Fruit fly (Drosophila melanogaster) whole organism, embryonic: ENCODE data around the gene Hsp70Ba.

Experiments used
- CG12659 ChIP-seq: fragments of 200-800 bp; sonication (Bioruptor generic); optimal IDR thresholded peaks from 3 replicates; lab custom pipeline; 2017; ENCODE audit warnings: mild to moderate bottlenecking, missing biosample characterization, missing genetic modification reagents, missing genetic modification characterization
- CG13123 ChIP-seq: fragments of 200-800 bp; sonication (Bioruptor generic); optimal IDR thresholded peaks from 2 replicates; lab custom pipeline; 2016; ENCODE audit warnings: missing biosample characterization, missing genetic modification characterization
- CG14710 ChIP-seq: fragments of 200-800 bp; sonication (Bioruptor generic); optimal IDR thresholded peaks from 3 replicates; lab custom pipeline; 2019; ENCODE audit warnings: missing biosample characterization, mild to moderate bottlenecking, missing genetic modification characterization, moderate library complexity
- CG15514 ChIP-seq: fragments of 200-800 bp; sonication (Bioruptor generic); optimal IDR thresholded peaks from 3 replicates; lab custom pipeline; 2017; ENCODE audit warnings: missing biosample characterization, missing genetic modification characterization, mild to moderate bottlenecking, moderate library complexity, missing genetic modification reagents
- CG16815 ChIP-seq: fragments of 200-800 bp; sonication (Bioruptor generic); optimal IDR thresholded peaks from 3 replicates; lab custom pipeline; 2017; ENCODE audit warnings: missing biosample characterization, mild to moderate bottlenecking, missing genetic modification characterization
- CG18011 ChIP-seq: fragments of 200-800 bp; sonication (Bioruptor generic); optimal IDR thresholded peaks from 2 replicates; lab custom pipeline; 2017; ENCODE audit warnings: missing biosample characterization, missing genetic modification characterization, mild to moderate bottlenecking, moderate library complexity, missing genotype
- CG18619 ChIP-seq: fragments of 200-800 bp; sonication (Bioruptor generic); optimal IDR thresholded peaks from 3 replicates; lab custom pipeline; 2017; ENCODE audit warnings: missing biosample characterization, mild to moderate bottlenecking, missing genetic modification characterization
- CG31441 ChIP-seq: fragments of 200-800 bp; sonication (Bioruptor generic); IDR thresholded peaks from 2 replicates; pipeline ENCODE4 v1.3.6; 2022; ENCODE audit warnings: missing biosample characterization, missing genetic modification characterization
- CG34376 ChIP-seq: fragments of 200-800 bp; sonication (Bioruptor generic); optimal IDR thresholded peaks from 2 replicates; lab custom pipeline; 2018; ENCODE audit warnings: missing biosample characterization, mild to moderate bottlenecking, missing genetic modification characterization
- CG3847 ChIP-seq: fragments of 200-800 bp; sonication (Bioruptor generic); IDR thresholded peaks from 2 replicates; pipeline ENCODE4 v1.3.6; 2022; ENCODE audit warnings: missing biosample characterization, missing genetic modification characterization
- CG4360 ChIP-seq: fragments of 200-800 bp; sonication (Bioruptor generic); IDR thresholded peaks from 2 replicates; pipeline ENCODE4 v1.3.6; 2022; ENCODE audit warnings: missing biosample characterization, missing genetic modification characterization
- CG4730 ChIP-seq: fragments of 200-800 bp; sonication (Bioruptor generic); IDR thresholded peaks from 2 replicates; pipeline ENCODE4 v1.3.6; 2022; ENCODE audit warnings: missing biosample characterization, missing genetic modification characterization
- CG4854 ChIP-seq: fragments of 200-800 bp; sonication (Bioruptor generic); optimal IDR thresholded peaks from 2 replicates; lab custom pipeline; 2016; ENCODE audit warnings: missing biosample characterization, missing genetic modification characterization, inconsistent platforms
- CG6272 ChIP-seq: fragments of 200-800 bp; sonication (Bioruptor generic); IDR thresholded peaks from 2 replicates; pipeline ENCODE4 v1.3.6; 2022; ENCODE audit warnings: missing biosample characterization, missing genetic modification characterization
- CG8765 ChIP-seq: fragments of 200-800 bp; sonication (Bioruptor generic); IDR thresholded peaks from 2 replicates; pipeline ENCODE4 v1.3.6; 2022; ENCODE audit warnings: missing biosample characterization, missing genetic modification characterization
- CG8944 ChIP-seq: fragments of 200-800 bp; sonication (Bioruptor generic); optimal IDR thresholded peaks from 3 replicates; lab custom pipeline; 2016; ENCODE audit warnings: missing biosample characterization, missing genetic modification characterization
- CG9727 ChIP-seq: fragments of 200-800 bp; sonication (Bioruptor generic); optimal IDR thresholded peaks from 3 replicates; lab custom pipeline; 2017; ENCODE audit warnings: missing biosample characterization, mild to moderate bottlenecking, missing genetic modification characterization
- CG9932 ChIP-seq: fragments of 200-800 bp; sonication (Bioruptor generic); IDR thresholded peaks from 2 replicates; pipeline ENCODE4 v1.3.6; 2022; ENCODE audit warnings: missing biosample characterization, missing genetic modification characterization
- Dp ChIP-seq: fragments of 200-800 bp; sonication (Bioruptor generic); optimal IDR thresholded peaks from 2 replicates; lab custom pipeline; 2018; ENCODE audit warnings: missing biosample characterization, mild to moderate bottlenecking, missing genetic modification characterization, moderate library complexity
- Drgx ChIP-seq: fragments of 200-800 bp; sonication (Bioruptor generic); IDR thresholded peaks from 2 replicates; pipeline ENCODE4 v1.3.6; 2022; ENCODE audit warnings: missing biosample characterization, missing genetic modification characterization
- ERR ChIP-seq: fragments of 200-800 bp; sonication (Bioruptor generic); optimal IDR thresholded peaks from 2 replicates; lab custom pipeline; 2016; ENCODE audit warnings: missing biosample characterization, missing genetic modification characterization
- Elba2 ChIP-seq: fragments of 200-800 bp; sonication (Bioruptor generic); optimal IDR thresholded peaks from 3 replicates; lab custom pipeline; 2016; ENCODE audit warnings: missing biosample characterization, missing genetic modification characterization
- Fer2 ChIP-seq: fragments of 200-800 bp; sonication (Bioruptor generic); optimal IDR thresholded peaks from 2 replicates; lab custom pipeline; 2018; ENCODE audit warnings: missing biosample characterization, mild to moderate bottlenecking, missing genetic modification characterization, moderate library complexity
- H15 ChIP-seq: fragments of 200-800 bp; sonication (Bioruptor generic); IDR thresholded peaks from 3 replicates; pipeline ENCODE4 v1.3.6; 2022; ENCODE audit warnings: missing biosample characterization, missing genetic modification characterization
- Hsf ChIP-seq: fragments of 200-800 bp; sonication (Bioruptor generic); optimal IDR thresholded peaks from 3 replicates; lab custom pipeline; 2016; ENCODE audit warnings: missing biosample characterization, missing genetic modification characterization
- Myb ChIP-seq: fragments of 200-800 bp; sonication (Bioruptor generic); optimal IDR thresholded peaks from 2 replicates; lab custom pipeline; 2016; ENCODE audit warnings: missing biosample characterization, missing genetic modification characterization
- Nf-YC ChIP-seq: fragments of 200-800 bp; optimal IDR thresholded peaks from 3 replicates; lab custom pipeline; 2019; ENCODE audit warnings: missing biosample characterization, mild to moderate bottlenecking, missing genetic modification characterization, moderate library complexity
- Poxn ChIP-seq: fragments of 200-800 bp; sonication (Bioruptor generic); IDR thresholded peaks from 2 replicates; pipeline ENCODE4 v1.3.6; 2022; ENCODE audit warnings: missing biosample characterization, missing genetic modification characterization
- al ChIP-seq: fragments of 200-800 bp; sonication (Bioruptor generic); IDR thresholded peaks from 2 replicates; pipeline ENCODE4 v1.3.6; 2022; ENCODE audit warnings: missing biosample characterization, missing genetic modification characterization
- ase ChIP-seq: fragments of 200-800 bp; sonication (Bioruptor generic); IDR thresholded peaks from 3 replicates; pipeline ENCODE4 v1.3.6; 2022; ENCODE audit warnings: missing biosample characterization, missing genetic modification characterization
- bigmax ChIP-seq: fragments of 200-800 bp; sonication (Bioruptor generic); optimal IDR thresholded peaks from 2 replicates; lab custom pipeline; 2018; ENCODE audit warnings: missing biosample characterization, mild to moderate bottlenecking, missing genetic modification characterization
- cwo ChIP-seq: fragments of 200-800 bp; sonication (Bioruptor generic); optimal IDR thresholded peaks from 3 replicates; lab custom pipeline; 2017; ENCODE audit warnings: missing biosample characterization, missing genetic modification characterization, mild to moderate bottlenecking, moderate library complexity, missing genetic modification reagents
- da ChIP-seq: fragments of 200-800 bp; sonication (Bioruptor generic); optimal IDR thresholded peaks from 2 replicates; lab custom pipeline; 2016; ENCODE audit warnings: missing biosample characterization, missing genetic modification characterization
- danr ChIP-seq: fragments of 200-800 bp; sonication (Bioruptor generic); IDR thresholded peaks from 2 replicates; pipeline ENCODE4 v1.3.6; 2022; ENCODE audit warnings: missing biosample characterization, missing genetic modification characterization
- dm ChIP-seq: fragments of 200-800 bp; sonication (Bioruptor generic); optimal IDR thresholded peaks from 3 replicates; lab custom pipeline; 2016; ENCODE audit warnings: missing biosample characterization, missing genetic modification characterization
- fd102C ChIP-seq: fragments of 200-800 bp; sonication (Bioruptor generic); optimal IDR thresholded peaks from 2 replicates; lab custom pipeline; 2018; ENCODE audit warnings: missing biosample characterization, mild to moderate bottlenecking, missing genetic modification characterization, moderate library complexity
- fru ChIP-seq: fragments of >200 bp; optimal IDR thresholded peaks from 2 replicates; lab custom pipeline; 2017
- fu2 ChIP-seq: fragments of 200-800 bp; sonication (Bioruptor generic); optimal IDR thresholded peaks from 2 replicates; lab custom pipeline; 2016; ENCODE audit warnings: missing biosample characterization, missing genetic modification characterization
- gt ChIP-seq: fragments of 200-800 bp; sonication (Bioruptor generic); IDR thresholded peaks from 2 replicates; pipeline ENCODE4 v1.3.6; 2022; ENCODE audit warnings: missing biosample characterization, missing genetic modification characterization
- ind ChIP-seq: fragments of 200-800 bp; sonication (Bioruptor generic); optimal IDR thresholded peaks from 3 replicates; lab custom pipeline; 2016; ENCODE audit warnings: missing biosample characterization, missing genetic modification characterization
- lbe ChIP-seq: fragments of 200-800 bp; sonication (Bioruptor generic); optimal IDR thresholded peaks from 2 replicates; lab custom pipeline; 2016; ENCODE audit warnings: missing biosample characterization, mild to moderate bottlenecking, missing genetic modification characterization
- pho ChIP-seq: fragments of 200-800 bp; sonication (Bioruptor generic); optimal IDR thresholded peaks from 2 replicates; lab custom pipeline; 2016; ENCODE audit warnings: missing biosample characterization, missing genetic modification characterization
- pita ChIP-seq: fragments of 200-800 bp; sonication (Bioruptor generic); optimal IDR thresholded peaks from 2 replicates; lab custom pipeline; 2017; ENCODE audit warnings: missing biosample characterization, mild to moderate bottlenecking, missing genetic modification characterization
- prd ChIP-seq, 3 experiments: fragments of >200 bp in 2 of 3; fragments of 200-800 bp in 1 of 3; sonication (Bioruptor generic) in 1 of 3; optimal IDR thresholded peaks in 2 of 3; IDR thresholded peaks in 1 of 3; 2 replicates in 2 of 3; 3 replicates in 1 of 3; pipeline versions ENCODE4 v1.3.6 to Lab custom; 2017 to 2022; ENCODE audit warnings: missing biosample characterization in 1 of 3, missing genetic modification characterization in 1 of 3
- sd ChIP-seq: fragments of 200-800 bp; sonication (Bioruptor generic); optimal IDR thresholded peaks from 3 replicates; lab custom pipeline; 2018; ENCODE audit warnings: missing biosample characterization, mild to moderate bottlenecking, missing genetic modification characterization, moderate library complexity
- shn ChIP-seq: fragments of 200-800 bp; sonication (Bioruptor generic); optimal IDR thresholded peaks from 3 replicates; lab custom pipeline; 2016; ENCODE audit warnings: missing biosample characterization, missing genetic modification characterization
- sima ChIP-seq: fragments of 200-800 bp; sonication (Bioruptor generic); optimal IDR thresholded peaks from 2 replicates; lab custom pipeline; 2016; ENCODE audit warnings: missing biosample characterization, missing genetic modification characterization
- so ChIP-seq: fragments of 200-800 bp; sonication (Bioruptor generic); IDR thresholded peaks from 3 replicates; pipeline ENCODE4 v1.3.6; 2022; ENCODE audit warnings: missing biosample characterization, missing genetic modification characterization
- ssp ChIP-seq: fragments of 200-800 bp; sonication (Bioruptor generic); IDR thresholded peaks from 2 replicates; pipeline ENCODE4 v1.3.6; 2022; ENCODE audit warnings: missing biosample characterization, missing genetic modification characterization
- tio ChIP-seq: fragments of 200-800 bp; sonication (Bioruptor generic); optimal IDR thresholded peaks from 2 replicates; lab custom pipeline; 2017; ENCODE audit warnings: missing biosample characterization, missing genetic modification characterization, inconsistent platforms
- tna ChIP-seq: fragments of 200-800 bp; sonication (Bioruptor generic); IDR thresholded peaks from 2 replicates; pipeline ENCODE4 v1.3.6; 2022; ENCODE audit warnings: missing biosample characterization, missing genetic modification characterization; ENCODE audit not compliant: partially characterized antibody

Gene Hsp70Ba

DNA sequence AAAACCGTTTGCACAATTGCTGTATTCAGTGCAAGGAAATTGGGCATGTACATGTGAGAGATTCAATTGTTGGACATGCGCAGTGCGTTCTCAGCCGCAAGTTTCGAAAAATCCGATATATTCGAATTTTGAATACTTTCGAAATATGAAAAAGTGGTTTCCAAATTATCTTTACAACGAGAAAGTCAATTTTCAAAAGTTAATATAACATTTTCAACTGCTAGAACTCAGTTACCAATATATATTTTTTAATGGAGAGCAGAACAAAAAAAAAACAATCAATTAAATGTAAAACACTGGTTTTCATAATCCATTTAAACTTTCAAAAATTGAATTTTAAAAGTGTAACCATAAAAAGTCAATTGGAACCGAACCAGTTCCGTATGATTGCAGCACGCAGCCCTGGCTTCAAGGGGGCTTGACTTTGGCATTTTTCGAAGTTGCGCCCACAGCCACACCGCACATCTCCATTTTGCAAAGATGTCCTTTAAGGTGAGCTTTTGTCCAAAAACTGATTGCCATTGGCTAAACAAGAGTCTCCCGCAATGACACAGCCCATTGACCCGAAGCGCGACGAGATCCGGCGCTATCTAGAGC, 45.1 kb downstream of the Hsp70Ba start, which contains the start of the genes Scgbeta and CG17202 (continued):
- no peak for TF ChIP-seq Fer2
- TF ChIP-seq tio (GFP tag; lab: Kevin White, UChicago): no peak
- TF ChIP-seq shn (GFP tag; lab: Kevin White, UChicago): no peak
- no peak for TF ChIP-seq Drgx (GFP tag; lab: Robert Waterston, UW)
- TF ChIP-seq CG4730 (GFP tag; lab: Robert Waterston, UW): no peak
- no peak for TF ChIP-seq cwo (GFP tag; lab: Kevin White, UChicago)
- TF ChIP-seq bigmax (GFP tag; lab: Kevin White, UChicago): no peak
- TF ChIP-seq gt: no peak
- TF ChIP-seq fru (lab: Kevin White, UChicago): no peak
- no peak for TF ChIP-seq CG9727 (GFP tag; lab: Kevin White, UChicago)
- TF ChIP-seq CG13123 (GFP tag; lab: Kevin White, UChicago): no peak
- TF ChIP-seq da: no peak
- TF ChIP-seq CG18619 (GFP tag; lab: Kevin White, UChicago): peak; percentile 20
- TF ChIP-seq Elba2 (GFP tag; lab: Kevin White, UChicago): no peak
- no peak for TF ChIP-seq dm (GFP tag; lab: Kevin White, UChicago)
- TF ChIP-seq CG15514: peak; percentile 100
- no peak for TF ChIP-seq ssp (GFP tag; lab: Robert Waterston, UW)
- no peak for TF ChIP-seq CG18011 (GFP tag; lab: Kevin White, UChicago)
- TF ChIP-seq Poxn (GFP tag; lab: Robert Waterston, UW): no peak
- TF ChIP-seq CG8944 (GFP tag; lab: Kevin White, UChicago): peak; percentile 25
- TF ChIP-seq CG4360 (GFP tag; lab: Robert Waterston, UW): no peak
- peak; percentile 56 for TF ChIP-seq CG9932 (GFP tag; lab: Robert Waterston, UW)
- no peak for TF ChIP-seq danr (GFP tag; lab: Robert Waterston, UW)
- TF ChIP-seq CG16815: no peak
- TF ChIP-seq CG4854 (GFP tag; lab: Kevin White, UChicago): no peak
- TF ChIP-seq Myb: peak; percentile 85
- TF ChIP-seq sd (tag; lab: Kevin White, UChicago): no peak
- no peak for TF ChIP-seq sima (GFP tag; lab: Kevin White, UChicago)
- 0 out of 3 replicates have a peak, but pooled peaks have one; percentile 5 for TF ChIP-seq ase (GFP tag; lab: Robert Waterston, UW)
- peak; percentile 66 for TF ChIP-seq Dp (GFP tag; lab: Kevin White, UChicago)
- TF ChIP-seq tna (GFP tag; lab: Robert Waterston, UW): no peak
- TF ChIP-seq al (GFP tag; lab: Robert Waterston, UW): no peak
- TF ChIP-seq ind (GFP tag; lab: Kevin White, UChicago): no peak
- TF ChIP-seq CG14710 (tag; lab: Kevin White, UChicago): peak; percentile 73
- no peak for TF ChIP-seq CG31441 (GFP tag; lab: Robert Waterston, UW)
- TF ChIP-seq H15: no peak
- no peak for TF ChIP-seq CG8765
- no peak for TF ChIP-seq CG6272 (GFP tag; lab: Robert Waterston, UW)
- no peak for TF ChIP-seq pita (GFP tag; lab: Kevin White, UChicago)
- TF ChIP-seq CG34376 (GFP tag; lab: Kevin White, UChicago): peak; percentile 40
- no peak for TF ChIP-seq pho (GFP tag; lab: Kevin White, UChicago)
- TF ChIP-seq lbe: no peak
- TF ChIP-seq fd102C: no peak
- 0 out of 3 replicates have a peak, but pooled peaks have one; percentile 35 for TF ChIP-seq so
- TF ChIP-seq Hsf (GFP tag; lab: Kevin White, UChicago): peak; percentile 17
- TF ChIP-seq ERR (GFP tag; lab: Kevin White, UChicago): no peak
- TF ChIP-seq fu2: peak; percentile 38
- TF ChIP-seq Nf-YC: no peak
- TF ChIP-seq prd (optimal IDR thresholded peaks at IDR 0.05; lab: Kevin White, UChicago): no peak
- no peak for TF ChIP-seq prd (GFP tag; IDR thresholded peaks at IDR 0.05; lab: Robert Waterston, UW)
- peak; percentile 44 for TF ChIP-seq CG12659 (GFP tag; lab: Kevin White, UChicago)
- TF ChIP-seq CG3847 (GFP tag; lab: Robert Waterston, UW): peak; percentile 39; the same call in 1 of the 2 replicates
